Worm (Caenorhabditis elegans) whole organism, young adult: Measurements from ENCODE around the gene dhs-14.

ENCODE experiments used
- B0336.3 ChIP-seq: fragments of 200-800 bp; sonication (Bioruptor generic); IDR thresholded peaks from 2 replicates; pipeline ENCODE4 v1.3.6; 2022; ENCODE audit warnings: missing genetic modification characterization, missing compliant biosample characterization
- D2030.7 ChIP-seq: fragments of 200-800 bp; sonication (Bioruptor generic); IDR thresholded peaks from 2 replicates; pipeline ENCODE4 v1.3.6; 2022; ENCODE audit warnings: missing genetic modification reagents, missing genetic modification characterization, missing compliant biosample characterization
- F39B2.1 ChIP-seq: fragments of 200-800 bp; sonication (Bioruptor generic); IDR thresholded peaks from 2 replicates; pipeline ENCODE4 v1.3.6; 2022; ENCODE audit warnings: missing genetic modification reagents, missing genetic modification characterization, missing compliant biosample characterization
- F55B11.4 ChIP-seq: sonication (generic microtip); optimal IDR thresholded peaks from 2 replicates; lab custom pipeline; 2016; ENCODE audit warnings: missing compliant biosample characterization, missing genetic modification characterization, borderline replicate concordance; ENCODE audit not compliant: insufficient read depth
- ama-1 ChIP-seq, 3 experiments: fragments of 150-350 bp in 1 of 3; sonication (generic microtip) in 2 of 3; optimal IDR thresholded peaks; 2 replicates each; lab custom pipeline; 2014 to 2018; ENCODE audit warnings: missing biosample characterization in 2 of 3, missing genetic modification characterization in 2 of 3, missing genetic modification reagents in 2 of 3
- cebp-1 ChIP-seq, 2 experiments: fragments of 200-800 bp in 1 of 2; sonication (Bioruptor generic) in 1 of 2; sonication (generic microtip) in 1 of 2; IDR thresholded peaks in 1 of 2; optimal IDR thresholded peaks in 1 of 2; 2 replicates each; pipeline versions ENCODE4 v1.3.6 to Lab custom; 2017 to 2022; ENCODE audit warnings: missing compliant biosample characterization in 2 of 2, missing genetic modification characterization in 2 of 2, mild to moderate bottlenecking in 1 of 2, missing genetic modification reagents in 1 of 2, moderate library complexity in 1 of 2
- hsf-1 ChIP-seq: fragments of 200-800 bp; sonication (Bioruptor generic); IDR thresholded peaks from 2 replicates; pipeline ENCODE4 v1.3.6; 2022; ENCODE audit warnings: missing genetic modification reagents, missing genetic modification characterization, missing compliant biosample characterization
- mxl-1 ChIP-seq: sonication (generic microtip); optimal IDR thresholded peaks from 2 replicates; lab custom pipeline; 2016; ENCODE audit warnings: missing genetic modification characterization, missing compliant biosample characterization
- nhr-90 ChIP-seq: sonication (generic microtip); optimal IDR thresholded peaks from 2 replicates; lab custom pipeline; 2016; ENCODE audit warnings: missing genotype, mild to moderate bottlenecking, missing genetic modification characterization, missing compliant biosample characterization
- pha-4 ChIP-seq: fragments of 150-350 bp; sonication (generic microtip); optimal IDR thresholded peaks from 2 replicates; lab custom pipeline; 2014; ENCODE audit warnings: missing biosample characterization, missing genetic modification reagents, missing genetic modification characterization
- repo-1 ChIP-seq: sonication (generic microtip); optimal IDR thresholded peaks from 2 replicates; lab custom pipeline; 2017; ENCODE audit warnings: mild to moderate bottlenecking, missing genetic modification characterization, missing compliant biosample characterization
- tbp1 ChIP-seq: fragments of 200-800 bp; sonication (Bioruptor generic); optimal IDR thresholded peaks from 2 replicates; lab custom pipeline; 2018; ENCODE audit warnings: mild to moderate bottlenecking, missing genetic modification characterization, missing compliant biosample characterization
- ztf-18 ChIP-seq: sonication (generic microtip); optimal IDR thresholded peaks from 2 replicates; lab custom pipeline; 2016; ENCODE audit warnings: missing genotype, mild to moderate bottlenecking, missing genetic modification characterization, missing compliant biosample characterization

DNA sequence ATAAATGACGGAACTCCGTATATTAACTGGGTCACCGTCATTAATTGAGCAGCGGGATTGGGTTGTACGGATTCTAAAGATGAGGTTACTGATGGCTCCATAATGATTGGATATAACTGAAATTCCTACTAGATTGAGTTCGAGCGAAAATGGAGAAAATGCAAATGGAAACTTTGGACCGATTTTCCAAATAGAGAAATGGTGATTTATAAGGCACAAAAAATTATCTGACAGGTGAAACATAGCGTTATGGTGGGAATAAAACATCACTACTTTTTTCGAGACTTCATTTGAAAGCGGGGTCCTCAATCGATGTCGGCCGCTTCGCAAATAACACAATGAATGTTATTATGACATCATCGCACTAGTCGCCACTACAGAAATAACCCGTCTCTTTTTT lies 42.4 kb downstream of the dhs-14 start, which contains the start of gene srg-60:
- no peak for TF ChIP-seq F55B11.4 (tag; lab: Kevin White, UChicago)
- no peak for TF ChIP-seq cebp-1 (GFP tag; IDR thresholded peaks at IDR 0.05; lab: Robert Waterston, UW)
- no peak for TF ChIP-seq cebp-1 (tag; optimal IDR thresholded peaks at IDR 0.05; lab: Kevin White, UChicago)
- TF ChIP-seq F39B2.1 (GFP tag; lab: Robert Waterston, UW), result no peak
- no peak for TF ChIP-seq repo-1
- TF ChIP-seq D2030.7, result no peak
- TF ChIP-seq B0336.3 (GFP tag; lab: Robert Waterston, UW), result no peak
- no peak for TF ChIP-seq hsf-1 (GFP tag; lab: Robert Waterston, UW)
- no peak for TF ChIP-seq mxl-1
- no peak for TF ChIP-seq nhr-90 (tag; lab: Kevin White, UChicago)
- TF ChIP-seq ama-1 (optimal IDR thresholded peaks at IDR 0.05; lab: Kevin White, UChicago), result no peak
- no peak for TF ChIP-seq ama-1 (GFP tag; optimal IDR thresholded peaks at IDR 0.05; lab: Kevin White, UChicago)
- no peak for TF ChIP-seq tbp1 (GFP tag; lab: Kevin White, UChicago)
- no peak for TF ChIP-seq pha-4 (tag; lab: Kevin White, UChicago)
- TF ChIP-seq ztf-18 (tag; lab: Kevin White, UChicago), result no peak
